Worm (Caenorhabditis elegans) whole organism, L1 larva: ENCODE data around the gene bgnt-1.1.

Experiments used
- F16B12.6 ChIP-seq: fragments of 150-350 bp; optimal IDR thresholded peaks from 2 replicates; lab custom pipeline; 2014; ENCODE audit warnings: missing biosample characterization, missing genetic modification characterization
- Y116A8C.19 ChIP-seq: sonication (generic microtip); optimal IDR thresholded peaks from 2 replicates; lab custom pipeline; 2016; ENCODE audit warnings: missing compliant biosample characterization, missing genetic modification characterization, borderline replicate concordance
- aha-1 ChIP-seq: fragments of 150-350 bp; optimal IDR thresholded peaks from 2 replicates; lab custom pipeline; 2014; ENCODE audit warnings: missing biosample characterization, missing genetic modification characterization
- alr-1 ChIP-seq: fragments of 200-800 bp; sonication (Bioruptor generic); optimal IDR thresholded peaks from 2 replicates; lab custom pipeline; 2018; ENCODE audit warnings: borderline replicate concordance, mild to moderate bottlenecking, missing genetic modification characterization, missing compliant biosample characterization
- aly-2 ChIP-seq: fragments of 150-350 bp; optimal IDR thresholded peaks from 2 replicates; lab custom pipeline; 2014; ENCODE audit warnings: missing biosample characterization, missing genetic modification characterization
- ama-1 ChIP-seq: fragments of 150-350 bp; optimal IDR thresholded peaks from 2 replicates; lab custom pipeline; 2014
- blmp-1 ChIP-seq: fragments of 150-350 bp; optimal IDR thresholded peaks from 2 replicates; lab custom pipeline; 2014; ENCODE audit warnings: missing biosample characterization, missing genetic modification characterization
- ceh-63 ChIP-seq: fragments of 200-800 bp; sonication (Bioruptor generic); optimal IDR thresholded peaks from 2 replicates; lab custom pipeline; 2018; ENCODE audit warnings: mild to moderate bottlenecking, missing genetic modification characterization, missing compliant biosample characterization
- ceh-8 ChIP-seq: fragments of 200-800 bp; sonication (Bioruptor generic); optimal IDR thresholded peaks from 2 replicates; lab custom pipeline; 2018; ENCODE audit warnings: mild to moderate bottlenecking, missing genetic modification characterization, moderate library complexity, missing compliant biosample characterization
- ceh-88 ChIP-seq: fragments of 200-800 bp; sonication (Bioruptor generic); IDR thresholded peaks from 2 replicates; pipeline ENCODE4 v1.3.6; 2022; ENCODE audit warnings: missing genetic modification characterization, missing compliant biosample characterization
- ceh-90 ChIP-seq: sonication (generic microtip); optimal IDR thresholded peaks from 2 replicates; lab custom pipeline; 2016; ENCODE audit warnings: missing genetic modification characterization, missing compliant biosample characterization
- ces-1 ChIP-seq: fragments of 150-350 bp; optimal IDR thresholded peaks from 2 replicates; lab custom pipeline; 2014; ENCODE audit warnings: missing biosample characterization, missing genetic modification reagents, missing genetic modification characterization
- efl-3 ChIP-seq: fragments of 200-800 bp; sonication (Bioruptor generic); optimal IDR thresholded peaks from 2 replicates; lab custom pipeline; 2018; ENCODE audit warnings: mild to moderate bottlenecking, missing genetic modification characterization, missing compliant biosample characterization
- egl-13 ChIP-seq: sonication (generic microtip); optimal IDR thresholded peaks from 2 replicates; lab custom pipeline; 2016; ENCODE audit warnings: missing genotype, missing genetic modification reagents, missing genetic modification characterization, missing compliant biosample characterization
- egl-27 ChIP-seq, 2 experiments: fragments of 150-350 bp in 1 of 2; sonication (generic microtip); optimal IDR thresholded peaks; 3 replicates each; lab custom pipeline; 2017 to 2018; ENCODE audit warnings: missing biosample characterization in 2 of 2, missing genetic modification characterization in 2 of 2, missing genetic modification reagents in 2 of 2
- elt-2 ChIP-seq: sonication (generic microtip); optimal IDR thresholded peaks from 2 replicates; lab custom pipeline; 2016; ENCODE audit warnings: missing genetic modification characterization, mild to moderate bottlenecking, inconsistent platforms, missing compliant biosample characterization, missing genetic modification reagents
- elt-3 ChIP-seq, 6 experiments: fragments of 150-350 bp in 1 of 6; sonication (generic microtip); optimal IDR thresholded peaks; 2 replicates each; lab custom pipeline; 2017 to 2018; ENCODE audit warnings: missing biosample characterization in 6 of 6, missing genetic modification characterization in 6 of 6, inconsistent platforms in 1 of 6
- ets-5 ChIP-seq: fragments of 200-800 bp; sonication (Bioruptor generic); IDR thresholded peaks from 2 replicates; pipeline ENCODE4 v1.3.6; 2022; ENCODE audit warnings: missing genetic modification characterization, missing compliant biosample characterization
- fkh-10 ChIP-seq: sonication (generic microtip); optimal IDR thresholded peaks from 2 replicates; lab custom pipeline; 2017; ENCODE audit warnings: missing biosample characterization, missing genetic modification reagents, missing genetic modification characterization
- fkh-4 ChIP-seq: sonication (generic microtip); optimal IDR thresholded peaks from 2 replicates; lab custom pipeline; 2016; ENCODE audit warnings: missing compliant biosample characterization, missing genetic modification characterization, borderline replicate concordance
- fkh-8 ChIP-seq: sonication (generic microtip); optimal IDR thresholded peaks from 2 replicates; lab custom pipeline; 2016; ENCODE audit warnings: mild to moderate bottlenecking, missing genetic modification characterization, missing compliant biosample characterization
- hlh-4 ChIP-seq: sonication (generic microtip); optimal IDR thresholded peaks from 2 replicates; lab custom pipeline; 2016; ENCODE audit warnings: mild to moderate bottlenecking, missing genetic modification characterization, missing compliant biosample characterization
- hpl-2 ChIP-seq: fragments of 150-350 bp; optimal IDR thresholded peaks from 2 replicates; lab custom pipeline; 2014; ENCODE audit warnings: missing biosample characterization, missing genetic modification reagents, missing genetic modification characterization
- lin-13 ChIP-seq: fragments of 150-350 bp; optimal IDR thresholded peaks from 2 replicates; lab custom pipeline; 2014; ENCODE audit warnings: missing biosample characterization, missing genetic modification reagents, missing genetic modification characterization
- lin-14 ChIP-seq: fragments of 200-800 bp; sonication (Bioruptor generic); optimal IDR thresholded peaks from 2 replicates; lab custom pipeline; 2018; ENCODE audit warnings: mild to moderate bottlenecking, missing genetic modification characterization, moderate library complexity, missing compliant biosample characterization
- lin-15B ChIP-seq: fragments of 150-350 bp; sonication (generic microtip); optimal IDR thresholded peaks from 3 replicates; lab custom pipeline; 2014; ENCODE audit warnings: missing biosample characterization, missing genetic modification characterization
- lsy-2 ChIP-seq, 2 experiments: fragments of 150-350 bp; optimal IDR thresholded peaks; 2 replicates each; lab custom pipeline; 2014; ENCODE audit warnings: missing biosample characterization in 2 of 2, missing genetic modification characterization in 2 of 2
- mab-9 ChIP-seq: fragments of 200-800 bp; sonication (Bioruptor generic); IDR thresholded peaks from 2 replicates; pipeline ENCODE4 v1.3.6; 2022; ENCODE audit warnings: missing genetic modification reagents, missing genetic modification characterization, missing compliant biosample characterization
- nhr-11 ChIP-seq: fragments of 150-350 bp; optimal IDR thresholded peaks from 2 replicates; lab custom pipeline; 2014; ENCODE audit warnings: missing biosample characterization, missing genetic modification characterization
- nhr-28 ChIP-seq: fragments of 150-350 bp; optimal IDR thresholded peaks from 2 replicates; lab custom pipeline; 2014; ENCODE audit warnings: missing biosample characterization, missing genetic modification characterization
- nhr-76 ChIP-seq: sonication (generic microtip); optimal IDR thresholded peaks from 2 replicates; lab custom pipeline; 2017; ENCODE audit warnings: missing biosample characterization, missing genetic modification characterization
- nhr-77 ChIP-seq: fragments of 150-350 bp; optimal IDR thresholded peaks from 2 replicates; lab custom pipeline; 2014; ENCODE audit warnings: missing biosample characterization, missing genetic modification characterization
- nhr-84 ChIP-seq: sonication (generic microtip); optimal IDR thresholded peaks from 2 replicates; lab custom pipeline; 2017; ENCODE audit warnings: missing biosample characterization, missing genetic modification characterization
- nhr-85 ChIP-seq: sonication (generic microtip); peaks from one replicate; lab custom pipeline; 2016; ENCODE audit warnings: missing genetic modification characterization, inconsistent platforms, missing compliant biosample characterization
- pax-3 ChIP-seq: fragments of 200-800 bp; sonication (Bioruptor generic); optimal IDR thresholded peaks from 2 replicates; lab custom pipeline; 2018; ENCODE audit warnings: mild to moderate bottlenecking, missing genetic modification characterization, moderate library complexity, missing compliant biosample characterization
- pqm-1 ChIP-seq: sonication (generic microtip); optimal IDR thresholded peaks from 3 replicates; lab custom pipeline; 2017; ENCODE audit warnings: missing biosample characterization, missing genetic modification characterization
- rnt-1 ChIP-seq: sonication (generic microtip); optimal IDR thresholded peaks from 2 replicates; lab custom pipeline; 2016; ENCODE audit warnings: mild to moderate bottlenecking, missing genetic modification characterization, moderate library complexity, missing compliant biosample characterization
- snpc-4 ChIP-seq: fragments of 150-350 bp; optimal IDR thresholded peaks from 2 replicates; lab custom pipeline; 2014; ENCODE audit warnings: missing biosample characterization, missing genetic modification characterization
- snu-23 ChIP-seq: sonication (generic microtip); optimal IDR thresholded peaks from 2 replicates; lab custom pipeline; 2016; ENCODE audit warnings: missing genetic modification characterization, missing compliant biosample characterization
- tbx-2 ChIP-seq: sonication (generic microtip); optimal IDR thresholded peaks from 2 replicates; lab custom pipeline; 2016; ENCODE audit warnings: missing genetic modification characterization, missing compliant biosample characterization
- unc-30 ChIP-seq: sonication (generic microtip); optimal IDR thresholded peaks from 2 replicates; lab custom pipeline; 2017; ENCODE audit warnings: missing biosample characterization, missing genetic modification characterization
- unc-62 ChIP-seq: fragments of 150-350 bp; optimal IDR thresholded peaks from 2 replicates; lab custom pipeline; 2014; ENCODE audit warnings: missing biosample characterization, missing genetic modification reagents, missing genetic modification characterization
- unc-86 ChIP-seq: sonication (generic microtip); optimal IDR thresholded peaks from 2 replicates; lab custom pipeline; 2016; ENCODE audit warnings: missing genetic modification characterization, missing compliant biosample characterization
- xbp-1 ChIP-seq: sonication (generic microtip); optimal IDR thresholded peaks from 2 replicates; lab custom pipeline; 2016; ENCODE audit warnings: missing genetic modification characterization, missing compliant biosample characterization
- zip-4 ChIP-seq: fragments of 200-800 bp; sonication (Bioruptor generic); optimal IDR thresholded peaks from 2 replicates; lab custom pipeline; 2018; ENCODE audit warnings: mild to moderate bottlenecking, missing genetic modification characterization, moderate library complexity, missing compliant biosample characterization
- ztf-4 ChIP-seq: fragments of 150-350 bp; optimal IDR thresholded peaks from 2 replicates; lab custom pipeline; 2014; ENCODE audit warnings: missing biosample characterization, missing genetic modification characterization

The bgnt-1.1 gene

DNA sequence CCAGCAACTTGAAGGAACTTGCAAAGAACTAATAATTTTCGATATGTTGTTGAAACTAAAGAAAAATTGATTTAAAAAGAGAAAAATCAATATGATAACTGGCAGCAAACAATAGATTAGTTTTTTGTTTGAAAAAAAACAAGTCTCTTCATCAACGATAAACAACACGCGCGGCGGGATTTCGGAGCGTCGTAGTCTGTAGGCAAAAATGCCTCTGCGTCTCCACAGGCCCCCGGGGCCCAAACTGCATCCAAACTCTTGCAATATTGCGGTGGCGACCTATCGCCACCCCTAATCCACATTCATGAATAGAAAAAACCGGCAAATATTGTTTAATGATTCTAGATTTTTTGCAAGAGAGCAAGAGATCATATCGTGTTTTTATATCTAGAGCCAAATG lies 47.4 kb upstream of the bgnt-1.1 start (continued):
- TF ChIP-seq nhr-85 (tag; lab: Kevin White, UChicago) (no peak), Y116A8C.19 (tag; lab: Kevin White, UChicago) (no peak), elt-3 (tag; optimal IDR thresholded peaks at IDR 0.05; lab: Kevin White, UChicago) (no peak), alr-1 (tag; lab: Kevin White, UChicago) (no peak), pax-3 (tag; lab: Kevin White, UChicago) (no peak), aly-2 (no peak), ceh-88 (GFP tag; lab: Robert Waterston, UW) (no peak), nhr-84 (tag; lab: Kevin White, UChicago) (no peak), snpc-4 (tag; lab: Kevin White, UChicago) (no peak), tbx-2 (no peak), ceh-90 (tag; lab: Kevin White, UChicago) (no peak), hlh-4 (no peak), ceh-63 (GFP tag; lab: Kevin White, UChicago) (no peak), unc-62 (GFP tag; lab: Kevin White, UChicago) (no peak), ama-1 (lab: Kevin White, UChicago) (no peak), rnt-1 (tag; lab: Kevin White, UChicago) (peak; percentile 49), F16B12.6 (no peak), fkh-10 (GFP tag; lab: Kevin White, UChicago) (peak; percentile 25), xbp-1 (tag; lab: Kevin White, UChicago) (peak; percentile 4), lin-13 (no peak), efl-3 (GFP tag; lab: Kevin White, UChicago) (no peak), ets-5 (GFP tag; lab: Robert Waterston, UW) (no peak), nhr-28 (tag; lab: Kevin White, UChicago) (no peak), fkh-8 (tag; lab: Kevin White, UChicago) (no peak), mab-9 (no peak), lsy-2 (tag; optimal IDR thresholded peaks at IDR 0.05; lab: Kevin White, UChicago) (peak; percentile 19 to 61), egl-13 (tag; lab: Kevin White, UChicago) (no peak), ceh-8 (GFP tag; lab: Kevin White, UChicago) (no peak), ztf-4 (tag; lab: Kevin White, UChicago) (no peak), aha-1 (tag; lab: Kevin White, UChicago) (no peak), hpl-2 (GFP tag; lab: Kevin White, UChicago) (no peak), lin-14 (GFP tag; lab: Kevin White, UChicago) (peak; percentile 38), snu-23 (GFP tag; lab: Kevin White, UChicago) (peak; percentile 50), unc-30 (tag; lab: Kevin White, UChicago) (no peak), nhr-11 (tag; lab: Kevin White, UChicago) (no peak), ces-1 (no peak), nhr-77 (tag; lab: Kevin White, UChicago) (no peak), unc-86 (tag; lab: Kevin White, UChicago) (no peak), lin-15B (tag; lab: Kevin White, UChicago) (no peak), zip-4 (no peak), pqm-1 (tag; lab: Kevin White, UChicago) (no peak), blmp-1 (tag; lab: Kevin White, UChicago) (peak; percentile 7), egl-27 (tag; optimal IDR thresholded peaks at IDR 0.05; lab: Kevin White, UChicago) (no peak), fkh-4 (tag; lab: Kevin White, UChicago) (no peak)

DNA sequence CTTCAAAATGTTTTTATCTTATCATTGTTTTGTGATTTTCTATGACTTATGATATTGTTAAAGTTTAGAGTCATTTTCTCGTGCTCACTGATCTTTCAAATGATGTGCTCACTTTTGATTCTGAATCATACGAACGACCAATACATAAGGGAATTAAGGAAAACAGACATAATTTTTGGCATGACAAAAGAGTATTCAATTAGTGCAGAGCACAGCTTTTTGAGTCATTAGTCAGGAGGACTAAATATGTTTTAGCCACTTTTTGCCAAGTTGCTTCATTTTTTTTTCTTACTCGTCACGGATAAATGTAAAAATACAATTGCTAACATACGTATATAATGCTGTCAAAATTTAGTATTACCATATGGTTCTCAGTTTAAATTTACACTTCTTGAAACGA lies 43.4 kb upstream of the bgnt-1.1 start, which contains the start of gene F13B12.2:
Gene F13B12.2 (minus strand): TSS at position 2 of the 400 bp plus-strand sequence.
- TF ChIP-seq ceh-8 (GFP tag; lab: Kevin White, UChicago) (peak; percentile 91), lin-14 (GFP tag; lab: Kevin White, UChicago) (peak; percentile 12), elt-2 (tag; lab: Kevin White, UChicago) (peak; percentile 6), nhr-76 (tag; lab: Kevin White, UChicago) (no peak)
- TF ChIP-seq, all 84 proteins: peak for 3
